Fruit fly (Drosophila melanogaster): Measurements from ENCODE around the gene Dic1.
A peak's percentile ranks its signal among the peaks of the same experiment; 100 is the strongest.

The Dic1 gene

dm6 chr3R:13371840-13372680 is 7.3 kb downstream of the Dic1 start, which contains the start of the genes Lip3 and CG34309:
TSS of gene Lip3 (minus strand) at chr3R:13371904.
TSS of gene CG34309 (plus strand) at chr3R:13372630.
- TF ChIP-seq CG15336 (GFP tag; IDR thresholded peaks at IDR 0.05): no peak
- no peak for TF ChIP-seq eg (GFP tag; IDR thresholded peaks at IDR 0.05)
- peak; percentile 34 for TF ChIP-seq pdm3 (GFP tag; optimal IDR thresholded peaks at IDR 0.05)
- peak; percentile 90 for TF ChIP-seq svp (GFP tag)
- TF ChIP-seq CG7368 (GFP tag; optimal IDR thresholded peaks at IDR 0.05): no peak
- TF ChIP-seq fd85E (GFP tag; optimal IDR thresholded peaks at IDR 0.05): no peak
- TF ChIP-seq CG3032 (tag; optimal IDR thresholded peaks at IDR 0.05): no peak
- TF ChIP-seq esn (GFP tag; optimal IDR thresholded peaks at IDR 0.05): peak; percentile 85
- no peak for TF ChIP-seq CG34406 (GFP tag; optimal IDR thresholded peaks at IDR 0.05)
- TF ChIP-seq Sox14 (GFP tag; optimal IDR thresholded peaks at IDR 0.05): peak; percentile 28
- TF ChIP-seq CG8319 (GFP tag; optimal IDR thresholded peaks at IDR 0.05): no peak
- TF ChIP-seq Hr39 (GFP tag; optimal IDR thresholded peaks at IDR 0.05): peak; percentile 39
- TF ChIP-seq CG10669 (GFP tag; optimal IDR thresholded peaks at IDR 0.05): no peak
- no peak for TF ChIP-seq CG6854 (GFP tag; optimal IDR thresholded peaks at IDR 0.05)
- no peak for TF ChIP-seq CG11762 (GFP tag; optimal IDR thresholded peaks at IDR 0.05; ENCODE audit: insufficient read depth)
- no peak for TF ChIP-seq CG8119 (GFP tag; IDR thresholded peaks at IDR 0.05)
- peak; percentile 9 for TF ChIP-seq achi (GFP tag; optimal IDR thresholded peaks at IDR 0.05)
- TF ChIP-seq Ets21C (GFP tag; optimal IDR thresholded peaks at IDR 0.05): peak; percentile 46
- no peak for TF ChIP-seq Gug (GFP tag; IDR thresholded peaks at IDR 0.05)
- no peak for TF ChIP-seq CG3919 (GFP tag; optimal IDR thresholded peaks at IDR 0.05)
- TF ChIP-seq net (GFP tag; optimal IDR thresholded peaks at IDR 0.05): no peak
- TF ChIP-seq CG10631 (GFP tag; optimal IDR thresholded peaks at IDR 0.05): no peak
- TF ChIP-seq CG31627 (GFP tag; optimal IDR thresholded peaks at IDR 0.05): peak; percentile 52
- TF ChIP-seq Sox15 (GFP tag; optimal IDR thresholded peaks at IDR 0.05): no peak
- peak; percentile 35 for TF ChIP-seq OdsH (GFP tag; optimal IDR thresholded peaks at IDR 0.05)
- no peak for TF ChIP-seq CG9139 (GFP tag; optimal IDR thresholded peaks at IDR 0.05)
- TF ChIP-seq acj6 (GFP tag; optimal IDR thresholded peaks at IDR 0.05): peak; percentile 39
- no peak for TF ChIP-seq CG6163 (GFP tag; IDR thresholded peaks at IDR 0.05)
- TF ChIP-seq CG11294 (GFP tag; IDR thresholded peaks at IDR 0.05): no peak
- peak; percentile 10 for TF ChIP-seq Ets96B (tag; optimal IDR thresholded peaks at IDR 0.05)
- no peak for TF ChIP-seq Hr4 (GFP tag; optimal IDR thresholded peaks at IDR 0.05)
- peak; percentile 32 for TF ChIP-seq cyc (GFP tag; optimal IDR thresholded peaks at IDR 0.05)
- no peak for TF ChIP-seq salr (GFP tag; optimal IDR thresholded peaks at IDR 0.05)
- no peak for TF ChIP-seq CG8632 (GFP tag; optimal IDR thresholded peaks at IDR 0.05)
- TF ChIP-seq Sox102F (GFP tag; optimal IDR thresholded peaks at IDR 0.05): no peak
- no peak for TF ChIP-seq CG32006 (GFP tag; optimal IDR thresholded peaks at IDR 0.05)
- no peak for TF ChIP-seq CG4318 (GFP tag; optimal IDR thresholded peaks at IDR 0.05)
- TF ChIP-seq fd59A (GFP tag; optimal IDR thresholded peaks at IDR 0.05): no peak
- TF ChIP-seq lz (GFP tag; optimal IDR thresholded peaks at IDR 0.05): peak; percentile 53
- TF ChIP-seq spab (GFP tag; optimal IDR thresholded peaks at IDR 0.05): no peak
- peak; percentile 36 for TF ChIP-seq Blimp-1 (GFP tag; optimal IDR thresholded peaks at IDR 0.05)
- TF ChIP-seq dac (GFP tag; optimal IDR thresholded peaks at IDR 0.05): no peak
- TF ChIP-seq vri (GFP tag; optimal IDR thresholded peaks at IDR 0.05): peak; percentile 86
- peak; percentile 31 for TF ChIP-seq topi (GFP tag; optimal IDR thresholded peaks at IDR 0.05)
- TF ChIP-seq fkh (GFP tag; optimal IDR thresholded peaks at IDR 0.05): no peak
- no peak for TF ChIP-seq CG1621 (tag; optimal IDR thresholded peaks at IDR 0.05)
- no peak for TF ChIP-seq CG11902 (GFP tag; optimal IDR thresholded peaks at IDR 0.05)
- TF ChIP-seq CG6792 (GFP tag; optimal IDR thresholded peaks at IDR 0.05): peak; percentile 48
- peak; percentile 72 for TF ChIP-seq Smox (GFP tag; optimal IDR thresholded peaks at IDR 0.05)
- TF ChIP-seq Met (GFP tag; optimal IDR thresholded peaks at IDR 0.05): peak; percentile 70
- TF ChIP-seq CG16779 (tag; optimal IDR thresholded peaks at IDR 0.05): no peak

All from whole organism, prepupa.